Comparison of ENCODE assay signal across 1 fruit fly cellular context in genomic region chr3L:15500813-15501645, dm6.
TF ChIP-seq lines count a peak whose summit lies in the region.

Gene CG7272 (plus strand): TSS chr3L:15500938.

TF ChIP-seq in whole organism, embryonic, 481 proteins besides CTCF, POLR2A, EP300 and RAD21 (continued from another document):
- TF ChIP-seq CG2712 (tag; optimal IDR thresholded peaks at IDR 0.05; lab: Kevin White, UChicago) (peak; percentile 7), CG12071 (GFP tag; optimal IDR thresholded peaks at IDR 0.05; lab: Kevin White, UChicago) (peak; percentile 5), Atf6 (GFP tag; IDR thresholded peaks at IDR 0.05; lab: Robert Waterston, UW) (peak; percentile 20; the same call in 1 of the 2 replicates), CG2678 (tag; optimal IDR thresholded peaks at IDR 0.05; lab: Kevin White, UChicago) (peak; percentile 24), crol (GFP tag; IDR thresholded peaks at IDR 0.05; lab: Robert Waterston, UW) (peak; percentile 86), grau (tag; optimal IDR thresholded peaks at IDR 0.05; lab: Kevin White, UChicago) (no peak), Deaf1 (tag; optimal IDR thresholded peaks at IDR 0.05; lab: Kevin White, UChicago) (peak; percentile 72), CG6813 (GFP tag; optimal IDR thresholded peaks at IDR 0.05; lab: Kevin White, UChicago) (no peak), CG2120 (GFP tag; optimal IDR thresholded peaks at IDR 0.05; lab: Kevin White, UChicago) (peak; percentile 49), Jarid2 (GFP tag; optimal IDR thresholded peaks at IDR 0.05; lab: Kevin White, UChicago) (peak; percentile 70), Pdp1 (GFP tag; optimal IDR thresholded peaks at IDR 0.05; lab: Kevin White, UChicago) (peak in 1 of 2 experiments; percentile 78), nom (GFP tag; optimal IDR thresholded peaks at IDR 0.05; lab: Kevin White, UChicago) (peak; percentile 23), trem (tag; optimal IDR thresholded peaks at IDR 0.05; lab: Kevin White, UChicago) (peak; percentile 97), jigr1 (GFP tag; IDR thresholded peaks at IDR 0.05; lab: Robert Waterston, UW) (no peak), CG3726 (GFP tag; IDR thresholded peaks at IDR 0.05; lab: Robert Waterston, UW) (no peak), crp (GFP tag; optimal IDR thresholded peaks at IDR 0.05; lab: Kevin White, UChicago) (peak in 1 of 2 experiments; percentile 5), trh (GFP tag; optimal IDR thresholded peaks at IDR 0.05; lab: Kevin White, UChicago) (no peak), Adf1 (GFP tag; IDR thresholded peaks at IDR 0.05; lab: Robert Waterston, UW) (peak; percentile 37; the same call in 1 of the 2 replicates), Kr (GFP tag; optimal IDR thresholded peaks at IDR 0.05; lab: Kevin White, UChicago) (no peak), grn (GFP tag; optimal IDR thresholded peaks at IDR 0.05; lab: Kevin White, UChicago) (peak; percentile 14), MESR4 (GFP tag; optimal IDR thresholded peaks at IDR 0.05; lab: Kevin White, UChicago) (peak; percentile 9), CG8290 (GFP tag; optimal IDR thresholded peaks at IDR 0.05; lab: Kevin White, UChicago) (no peak), CG8290 (tag; optimal IDR thresholded peaks at IDR 0.05; lab: Kevin White, UChicago) (peak in 1 of 2 experiments; percentile 63)
